Worm (Caenorhabditis elegans) whole organism, midembryonic: ENCODE data around the gene mrp-4.

ENCODE experiments used
- flt-1 ChIP-seq: fragments of 200-800 bp; sonication (Bioruptor generic); IDR thresholded peaks from 2 replicates; pipeline ENCODE4 v1.3.6; 2022; ENCODE audit warnings: missing genetic modification characterization, missing compliant biosample characterization
- klf-2 ChIP-seq: fragments of 200-800 bp; sonication (Bioruptor generic); conservative IDR thresholded peaks from 2 replicates; pipeline ENCODE4 v1.3.6; 2022; ENCODE audit warnings: missing genetic modification reagents, missing genetic modification characterization, missing compliant biosample characterization
- med-1 ChIP-seq: sonication (generic microtip); optimal IDR thresholded peaks from 2 replicates; lab custom pipeline; 2017; ENCODE audit warnings: missing genetic modification characterization, mild to moderate bottlenecking, missing compliant biosample characterization, antibody characterized with exemption, missing genetic modification reagents; ENCODE audit not compliant: insufficient read depth
- tab-1 ChIP-seq: fragments of 200-800 bp; sonication (Bioruptor generic); IDR thresholded peaks from 2 replicates; pipeline ENCODE4 v1.3.6; 2022; ENCODE audit warnings: missing genetic modification characterization, missing compliant biosample characterization
- ztf-29 ChIP-seq: fragments of 200-800 bp; sonication (Bioruptor generic); IDR thresholded peaks from 2 replicates; pipeline ENCODE4 v1.3.6; 2022; ENCODE audit warnings: missing genetic modification reagents, missing genetic modification characterization, missing compliant biosample characterization

DNA sequence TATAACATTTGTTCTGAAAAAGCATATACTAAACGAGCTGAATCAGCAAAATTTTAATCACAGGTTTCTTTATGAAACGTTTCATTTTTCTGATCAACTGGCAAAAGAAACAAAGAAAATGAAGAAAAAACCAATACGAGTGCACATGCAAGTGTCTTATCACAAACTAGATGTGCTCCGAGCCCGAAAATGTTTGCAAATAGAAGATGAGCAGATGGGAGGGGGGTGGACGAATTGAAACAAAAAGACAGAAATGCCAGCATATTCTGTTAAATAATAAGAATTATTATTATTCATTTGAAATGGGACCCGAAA is 49.9 kb downstream of the mrp-4 start:
- TF ChIP-seq klf-2 (no peak), med-1 (GFP tag; lab: Kevin White, UChicago) (no peak), ztf-29 (no peak), flt-1 (no peak), tab-1 (GFP tag; lab: Robert Waterston, UW) (no peak)
